Worm (Caenorhabditis elegans): ENCODE results near the gene catp-3.

The catp-3 gene

DNA sequence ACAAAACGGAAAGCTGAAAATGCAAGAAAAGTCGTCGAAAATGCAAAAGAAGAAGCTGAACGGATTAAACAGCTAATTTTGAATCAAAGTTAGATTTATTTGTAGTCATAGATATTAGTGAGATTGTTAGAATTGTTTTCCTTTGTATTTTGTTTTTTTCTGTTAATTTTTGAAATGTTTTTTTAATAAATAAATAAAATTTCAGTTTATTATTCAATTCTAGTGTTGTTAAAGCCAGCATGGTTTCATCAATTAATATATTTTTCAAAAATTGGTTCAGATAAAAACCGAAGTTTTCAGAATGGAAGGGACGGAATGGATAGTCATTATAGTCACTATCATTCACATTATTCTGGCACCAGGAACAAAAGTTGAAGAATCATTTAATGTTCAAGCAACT lies 41.0 kb upstream of the catp-3 start, which contains the start of gene algn-12:
Gene algn-12, plus strand, starts transcription at position 301 of the 400 bp plus-strand sequence.
- no peak for TF ChIP-seq F13H6.1 (tag; optimal IDR thresholded peaks at IDR 0.05)
- TF ChIP-seq C34F6.9 (tag; optimal IDR thresholded peaks at IDR 0.05): no peak
- TF ChIP-seq ceh-16 (tag; optimal IDR thresholded peaks at IDR 0.05): no peak

DNA sequence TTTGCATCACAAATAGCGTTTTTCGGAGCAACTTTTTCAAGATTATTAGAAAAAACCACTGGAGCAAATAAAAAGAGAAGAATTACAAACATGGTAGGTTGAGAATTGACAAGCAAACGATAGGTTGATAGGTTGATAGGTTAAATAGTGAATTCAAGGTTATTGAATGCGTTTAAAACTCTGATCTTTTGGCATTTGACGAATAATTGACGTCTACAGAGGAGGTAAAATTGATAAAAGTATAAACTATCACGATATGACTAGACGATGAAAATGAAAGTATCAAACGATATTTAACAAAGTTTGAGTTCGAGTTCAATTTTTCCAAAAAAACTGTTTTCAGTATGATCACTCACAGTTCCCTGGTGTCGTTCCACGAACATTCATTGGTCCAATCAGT lies 39.9 kb upstream of the catp-3 start, which contains the start of gene ZC513.14:
Gene ZC513.14, minus strand, starts transcription at position 101 of the 400 bp plus-strand sequence.
- TF ChIP-seq lsy-2 (tag; optimal IDR thresholded peaks at IDR 0.05): no peak
- TF ChIP-seq sma-3 (GFP tag; optimal IDR thresholded peaks at IDR 0.05): no peak
- TF ChIP-seq dmd-4 (tag; optimal IDR thresholded peaks at IDR 0.05): no peak
- no peak for TF ChIP-seq ZK546.5 (tag; optimal IDR thresholded peaks at IDR 0.05)
- TF ChIP-seq Y55F3AM.14 (GFP tag; optimal IDR thresholded peaks at IDR 0.05): no peak
- no peak for TF ChIP-seq nhr-21 (tag; optimal IDR thresholded peaks at IDR 0.05)
- no peak for TF ChIP-seq gmeb-1 (tag; optimal IDR thresholded peaks at IDR 0.05)
- no peak for TF ChIP-seq nhr-237 (tag; optimal IDR thresholded peaks at IDR 0.05)
- no peak for TF ChIP-seq lin-11 (tag; optimal IDR thresholded peaks at IDR 0.05)
- TF ChIP-seq nhr-25 (tag; optimal IDR thresholded peaks at IDR 0.05): no peak
- TF ChIP-seq nhr-23 (tag; optimal IDR thresholded peaks at IDR 0.05): no peak
- no peak for TF ChIP-seq aly-2 (tag; optimal IDR thresholded peaks at IDR 0.05)
- TF ChIP-seq snpc-4 (tag; optimal IDR thresholded peaks at IDR 0.05): no peak
- TF ChIP-seq skn-1 (tag; optimal IDR thresholded peaks at IDR 0.05): no peak
- TF ChIP-seq peb-1 (tag; optimal IDR thresholded peaks at IDR 0.05): no peak
- TF ChIP-seq blmp-1 (tag; optimal IDR thresholded peaks at IDR 0.05; ENCODE audit: insufficient read depth): no peak
- no peak for TF ChIP-seq elt-1 (tag; optimal IDR thresholded peaks at IDR 0.05)
- no peak for TF ChIP-seq unc-39 (tag; optimal IDR thresholded peaks at IDR 0.05)
- no peak for TF ChIP-seq alr-1 (tag; optimal IDR thresholded peaks at IDR 0.05)
- no peak for TF ChIP-seq lin-39 (tag; optimal IDR thresholded peaks at IDR 0.05)

DNA sequence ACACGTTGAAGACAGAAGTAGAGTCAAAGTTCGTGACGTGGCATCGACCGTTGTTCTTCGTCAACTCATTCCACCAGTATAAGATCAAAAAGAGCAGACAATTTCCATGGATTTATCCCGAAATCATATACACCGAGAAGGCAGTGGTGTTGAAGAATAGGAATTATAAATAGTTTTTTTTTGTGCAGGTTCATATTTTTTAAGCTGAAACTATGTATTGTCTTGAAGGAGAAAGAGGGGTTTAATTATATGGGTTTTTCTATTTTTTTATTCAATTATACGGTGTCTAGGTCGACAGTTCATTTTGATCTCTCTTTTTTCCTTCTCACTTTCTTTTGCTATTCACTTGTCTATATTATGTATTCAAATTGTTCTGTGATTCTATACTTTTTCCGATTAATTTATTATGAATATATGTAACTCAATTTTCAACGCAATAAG lies 36.7 kb upstream of the catp-3 start:
- no peak for TF ChIP-seq mbf-1 (tag; optimal IDR thresholded peaks at IDR 0.05)
- TF ChIP-seq Y55F3AM.14 (GFP tag; optimal IDR thresholded peaks at IDR 0.05): no peak
- peak; percentile 21 for TF ChIP-seq nhr-6 (tag; optimal IDR thresholded peaks at IDR 0.05)
- TF ChIP-seq blmp-1 (tag; optimal IDR thresholded peaks at IDR 0.05; ENCODE audit: insufficient read depth): peak; percentile 34
- TF ChIP-seq ztf-4 (tag; optimal IDR thresholded peaks at IDR 0.05): peak; percentile 73
- TF ChIP-seq nhr-10 (tag; optimal IDR thresholded peaks at IDR 0.05): peak; percentile 54
- peak; percentile 80 for TF ChIP-seq sem-4 (tag; optimal IDR thresholded peaks at IDR 0.05)
- TF ChIP-seq ztf-1 (GFP tag; conservative IDR thresholded peaks at IDR 0.05): no peak
- peak; percentile 90 for TF ChIP-seq sma-3 (GFP tag; optimal IDR thresholded peaks at IDR 0.05)
- TF ChIP-seq nhr-237 (tag; optimal IDR thresholded peaks at IDR 0.05): no peak
- TF ChIP-seq nhr-21 (tag; optimal IDR thresholded peaks at IDR 0.05): peak; percentile 93
- peak; percentile 65 for TF ChIP-seq nhr-25 (tag; optimal IDR thresholded peaks at IDR 0.05)
- no peak for TF ChIP-seq zag-1 (tag; optimal IDR thresholded peaks at IDR 0.05)
- TF ChIP-seq nhr-77 (tag; optimal IDR thresholded peaks at IDR 0.05): peak; percentile 38
- no peak for TF ChIP-seq ztf-11 (tag; optimal IDR thresholded peaks at IDR 0.05)
- peak in 1 of 2 experiments; percentile 45 for TF ChIP-seq lsy-2 (tag; optimal IDR thresholded peaks at IDR 0.05)
- peak; percentile 50 for TF ChIP-seq ceh-16 (tag; optimal IDR thresholded peaks at IDR 0.05)
- peak; percentile 70 for TF ChIP-seq lin-13 (GFP tag; optimal IDR thresholded peaks at IDR 0.05)
- TF ChIP-seq peb-1 (tag; optimal IDR thresholded peaks at IDR 0.05): no peak
- peak; percentile 71 for TF ChIP-seq nhr-11 (tag; optimal IDR thresholded peaks at IDR 0.05)

DNA sequence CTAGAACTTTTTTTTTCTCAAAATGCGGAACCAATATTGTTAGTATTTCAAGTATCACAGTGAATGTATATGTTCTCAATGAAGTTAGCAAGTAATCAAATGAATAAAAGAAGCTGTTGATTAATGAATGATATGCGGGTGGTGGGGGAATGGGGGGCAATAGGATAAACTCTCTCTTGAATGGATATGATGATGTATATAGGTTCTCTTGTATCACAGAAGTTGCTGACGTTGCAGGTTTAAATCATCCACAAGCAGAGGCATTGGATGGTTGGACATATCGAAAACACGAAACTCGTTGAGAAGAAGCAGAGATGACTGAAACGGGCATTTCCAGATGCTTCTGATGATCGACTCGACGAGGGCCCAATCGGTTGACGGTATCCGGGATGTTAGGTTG lies 36.2 kb upstream of the catp-3 start:
- peak; percentile 5 for TF ChIP-seq sma-9 (GFP tag; optimal IDR thresholded peaks at IDR 0.05)
- no peak for TF ChIP-seq sma-9 (tag; optimal IDR thresholded peaks at IDR 0.05)
- no peak for TF ChIP-seq ztf-1 (GFP tag; conservative IDR thresholded peaks at IDR 0.05)
- no peak for TF ChIP-seq mbf-1 (tag; optimal IDR thresholded peaks at IDR 0.05)
- no peak for TF ChIP-seq R02D3.7 (tag; optimal IDR thresholded peaks at IDR 0.05)
- TF ChIP-seq nhr-21 (tag; optimal IDR thresholded peaks at IDR 0.05): peak; percentile 34
- no peak for TF ChIP-seq unc-39 (tag; optimal IDR thresholded peaks at IDR 0.05)
- TF ChIP-seq nhr-10 (tag; optimal IDR thresholded peaks at IDR 0.05): no peak
- no peak for TF ChIP-seq lsy-2 (tag; optimal IDR thresholded peaks at IDR 0.05)
- TF ChIP-seq ama-1 (optimal IDR thresholded peaks at IDR 0.05): peak; percentile 73

All from whole organism, L2 larva.